Fruit fly (Drosophila melanogaster) whole organism, embryonic: ENCODE measurements around the gene CG10164.

Source experiments
- CG9797 ChIP-seq: fragments of 200-800 bp; sonication (Bioruptor generic); optimal IDR thresholded peaks from 3 replicates; lab custom pipeline; 2018; ENCODE audit warnings: missing biosample characterization, mild to moderate bottlenecking, missing genetic modification characterization
- tup ChIP-seq: fragments of 200-800 bp; sonication (Bioruptor generic); optimal IDR thresholded peaks from 2 replicates; lab custom pipeline; 2016; ENCODE audit warnings: missing biosample characterization, mild to moderate bottlenecking, missing genetic modification characterization, moderate library complexity

dm6 chr3R:23569195-23569594 lies 12.5 kb upstream of the CG10164 start:
- TF ChIP-seq CG9797 (no peak), tup (GFP tag; lab: Kevin White, UChicago) (no peak)
